Fruit fly (Drosophila melanogaster) whole organism, embryonic: ENCODE results near the gene Spt7.

Experiments
- CG10565 ChIP-seq: fragments of 200-800 bp; sonication (Bioruptor generic); optimal IDR thresholded peaks from 3 replicates; lab custom pipeline; 2016; ENCODE audit warnings: missing biosample characterization, mild to moderate bottlenecking, missing genetic modification characterization
- CG11247 ChIP-seq: fragments of 200-800 bp; sonication (Bioruptor generic); IDR thresholded peaks from 2 replicates; pipeline ENCODE4 v1.3.6; 2022; ENCODE audit warnings: missing biosample characterization, missing genetic modification characterization
- CG11695 ChIP-seq: fragments of 200-800 bp; sonication (Bioruptor generic); IDR thresholded peaks from 3 replicates; pipeline ENCODE4 v1.3.6; 2022; ENCODE audit warnings: missing biosample characterization, missing genetic modification characterization
- CG15601 ChIP-seq: fragments of 200-800 bp; sonication (Bioruptor generic); optimal IDR thresholded peaks from 3 replicates; lab custom pipeline; 2019; ENCODE audit warnings: missing biosample characterization, mild to moderate bottlenecking, missing genetic modification characterization, moderate library complexity
- CG17361 ChIP-seq: fragments of 200-800 bp; sonication (Bioruptor generic); IDR thresholded peaks from 3 replicates; pipeline ENCODE4 v1.3.6; 2022; ENCODE audit warnings: missing biosample characterization, missing genetic modification characterization
- CG17568 ChIP-seq: fragments of 200-800 bp; sonication (Bioruptor generic); optimal IDR thresholded peaks from 2 replicates; lab custom pipeline; 2018; ENCODE audit warnings: missing biosample characterization, mild to moderate bottlenecking, missing genetic modification characterization, moderate library complexity
- CG17829 ChIP-seq: fragments of 200-800 bp; optimal IDR thresholded peaks from 2 replicates; lab custom pipeline; 2019; ENCODE audit warnings: missing biosample characterization, mild to moderate bottlenecking, missing genetic modification characterization, moderate library complexity
- CG18262 ChIP-seq: fragments of 200-800 bp; optimal IDR thresholded peaks from 3 replicates; lab custom pipeline; 2019; ENCODE audit warnings: missing biosample characterization, mild to moderate bottlenecking, missing genetic modification characterization, moderate library complexity
- CG2199 ChIP-seq: fragments of 200-800 bp; sonication (Bioruptor generic); IDR thresholded peaks from 3 replicates; pipeline ENCODE4 v1.3.6; 2022; ENCODE audit warnings: missing biosample characterization, missing genetic modification characterization
- CG43689 ChIP-seq: fragments of 200-800 bp; sonication (Bioruptor generic); IDR thresholded peaks from 2 replicates; pipeline ENCODE4 v1.3.6; 2022; ENCODE audit warnings: missing biosample characterization, missing genetic modification characterization
- CG4707 ChIP-seq: fragments of 200-800 bp; sonication (Bioruptor generic); optimal IDR thresholded peaks from 2 replicates; lab custom pipeline; 2018; ENCODE audit warnings: missing biosample characterization, mild to moderate bottlenecking, missing genetic modification characterization, moderate library complexity
- CG4730 ChIP-seq: fragments of 200-800 bp; sonication (Bioruptor generic); IDR thresholded peaks from 2 replicates; pipeline ENCODE4 v1.3.6; 2022; ENCODE audit warnings: missing biosample characterization, missing genetic modification characterization
- CG5245 ChIP-seq: fragments of 200-800 bp; sonication (Bioruptor generic); optimal IDR thresholded peaks from 3 replicates; lab custom pipeline; 2016; ENCODE audit warnings: missing biosample characterization, missing genetic modification characterization
- CG8089 ChIP-seq: fragments of 200-800 bp; sonication (Bioruptor generic); optimal IDR thresholded peaks from 3 replicates; lab custom pipeline; 2016; ENCODE audit warnings: missing biosample characterization, missing genetic modification characterization
- CG8281 ChIP-seq: fragments of 200-800 bp; sonication (Bioruptor generic); optimal IDR thresholded peaks from 2 replicates; lab custom pipeline; 2018; ENCODE audit warnings: missing biosample characterization, mild to moderate bottlenecking, missing genetic modification characterization, moderate library complexity
- CG8359 ChIP-seq: fragments of 200-800 bp; sonication (Bioruptor generic); optimal IDR thresholded peaks from 2 replicates; lab custom pipeline; 2017; ENCODE audit warnings: missing biosample characterization, mild to moderate bottlenecking, missing genetic modification characterization, borderline replicate concordance
- CTCF ChIP-seq: fragments of 200-800 bp; sonication (Bioruptor generic); optimal IDR thresholded peaks from 2 replicates; lab custom pipeline; 2017; ENCODE audit warnings: missing biosample characterization, mild to moderate bottlenecking, missing genetic modification characterization, moderate library complexity
- D19A ChIP-seq: fragments of 200-800 bp; optimal IDR thresholded peaks from 3 replicates; lab custom pipeline; 2019; ENCODE audit warnings: missing biosample characterization, mild to moderate bottlenecking, missing genetic modification characterization, moderate library complexity
- Doc2 ChIP-seq: fragments of 200-800 bp; sonication (Bioruptor generic); IDR thresholded peaks from 2 replicates; pipeline ENCODE4 v1.3.6; 2022; ENCODE audit warnings: missing biosample characterization, missing genetic modification characterization
- Elba2 ChIP-seq: fragments of 200-800 bp; sonication (Bioruptor generic); optimal IDR thresholded peaks from 3 replicates; lab custom pipeline; 2016; ENCODE audit warnings: missing biosample characterization, missing genetic modification characterization
- HLHmδ ChIP-seq: fragments of 200-800 bp; sonication (Bioruptor generic); optimal IDR thresholded peaks from 2 replicates; lab custom pipeline; 2018; ENCODE audit warnings: missing biosample characterization, mild to moderate bottlenecking, missing genetic modification characterization, moderate library complexity
- NfI ChIP-seq: fragments of 200-800 bp; sonication (Bioruptor generic); optimal IDR thresholded peaks from 3 replicates; lab custom pipeline; 2018; ENCODE audit warnings: missing biosample characterization, mild to moderate bottlenecking, missing genetic modification characterization, moderate library complexity
- Poxn ChIP-seq: fragments of 200-800 bp; sonication (Bioruptor generic); IDR thresholded peaks from 2 replicates; pipeline ENCODE4 v1.3.6; 2022; ENCODE audit warnings: missing biosample characterization, missing genetic modification characterization
- Ravus ChIP-seq: fragments of 200-800 bp; sonication (Bioruptor generic); IDR thresholded peaks from 2 replicates; pipeline ENCODE4 v1.3.6; 2022; ENCODE audit warnings: missing biosample characterization, missing genetic modification characterization
- Sry-β ChIP-seq: fragments of 200-800 bp; sonication (Bioruptor generic); optimal IDR thresholded peaks from 2 replicates; lab custom pipeline; 2018; ENCODE audit warnings: missing biosample characterization, mild to moderate bottlenecking, missing genetic modification characterization, moderate library complexity
- Stat92E ChIP-seq, 3 experiments: fragments of >200 bp in 2 of 3; fragments of 200-800 bp in 1 of 3; sonication (Bioruptor generic) in 1 of 3; optimal IDR thresholded peaks; 2 replicates each; lab custom pipeline; 2017 to 2019; ENCODE audit warnings: missing biosample characterization in 3 of 3, missing genetic modification characterization in 3 of 3, mild to moderate bottlenecking in 1 of 3, moderate library complexity in 1 of 3
- Taf1 ChIP-seq: fragments of 200-800 bp; sonication (Bioruptor generic); IDR thresholded peaks from 2 replicates; pipeline ENCODE4 v1.3.6; 2022; ENCODE audit warnings: missing biosample characterization, missing genetic modification characterization
- ab ChIP-seq: fragments of 200-800 bp; sonication (Bioruptor generic); optimal IDR thresholded peaks from 2 replicates; lab custom pipeline; 2016; ENCODE audit warnings: missing biosample characterization, missing genetic modification characterization
- bab2 ChIP-seq: fragments of 200-800 bp; sonication (Bioruptor generic); optimal IDR thresholded peaks from 2 replicates; lab custom pipeline; 2016; ENCODE audit warnings: missing biosample characterization, missing genetic modification characterization
- bowl ChIP-seq: fragments of 200-800 bp; sonication (Bioruptor generic); IDR thresholded peaks from 2 replicates; pipeline ENCODE4 v1.3.6; 2022; ENCODE audit warnings: missing biosample characterization, missing genetic modification characterization
- bsh ChIP-seq, 2 experiments: fragments of 200-800 bp; sonication (Bioruptor generic); optimal IDR thresholded peaks; 2 replicates each; lab custom pipeline; 2017 to 2018; ENCODE audit warnings: mild to moderate bottlenecking in 2 of 2, missing biosample characterization in 2 of 2, missing genetic modification characterization in 2 of 2, moderate library complexity in 1 of 2
- cato ChIP-seq: fragments of 200-800 bp; sonication (Bioruptor generic); optimal IDR thresholded peaks from 2 replicates; lab custom pipeline; 2016; ENCODE audit warnings: missing biosample characterization, missing genetic modification characterization, borderline replicate concordance
- chinmo ChIP-seq: fragments of 200-800 bp; sonication (Bioruptor generic); IDR thresholded peaks from 4 replicates; pipeline ENCODE4 v1.3.6; 2022; ENCODE audit warnings: missing biosample characterization, missing genetic modification characterization; ENCODE audit not compliant: partially characterized antibody
- chm ChIP-seq: fragments of 200-800 bp; sonication (Bioruptor generic); IDR thresholded peaks from 2 replicates; pipeline ENCODE4 v1.3.6; 2022; ENCODE audit warnings: missing biosample characterization, missing genetic modification characterization
- disco-r ChIP-seq: fragments of 200-800 bp; sonication (Bioruptor generic); optimal IDR thresholded peaks from 2 replicates; lab custom pipeline; 2016; ENCODE audit warnings: missing biosample characterization, missing genetic modification characterization
- fd102C ChIP-seq: fragments of 200-800 bp; sonication (Bioruptor generic); optimal IDR thresholded peaks from 2 replicates; lab custom pipeline; 2018; ENCODE audit warnings: missing biosample characterization, mild to moderate bottlenecking, missing genetic modification characterization, moderate library complexity
- fd96Cb ChIP-seq: fragments of 200-800 bp; sonication (Bioruptor generic); optimal IDR thresholded peaks from 2 replicates; lab custom pipeline; 2018; ENCODE audit warnings: missing biosample characterization, mild to moderate bottlenecking, missing genetic modification characterization, moderate library complexity
- hth ChIP-seq: fragments of >200 bp; optimal IDR thresholded peaks from 2 replicates; lab custom pipeline; 2017; ENCODE audit warnings: inconsistent platforms
- jigr1 ChIP-seq: fragments of 200-800 bp; sonication (Bioruptor generic); IDR thresholded peaks from 3 replicates; pipeline ENCODE4 v1.3.6; 2022; ENCODE audit warnings: missing biosample characterization, missing genetic modification characterization
- lov ChIP-seq, 2 experiments: fragments of 200-800 bp in 1 of 2; fragments of >200 bp in 1 of 2; sonication (Bioruptor generic) in 1 of 2; IDR thresholded peaks in 1 of 2; optimal IDR thresholded peaks in 1 of 2; 2 replicates in 1 of 2; 3 replicates in 1 of 2; pipeline versions ENCODE4 v1.3.6 to Lab custom; 2017 to 2022; ENCODE audit warnings: missing biosample characterization in 1 of 2, missing genetic modification characterization in 1 of 2
- mld ChIP-seq: fragments of 200-800 bp; sonication (Bioruptor generic); IDR thresholded peaks from 3 replicates; pipeline ENCODE4 v1.3.6; 2022; ENCODE audit warnings: missing biosample characterization, missing genetic modification characterization; ENCODE audit not compliant: partially characterized antibody
- onecut ChIP-seq: fragments of 200-800 bp; sonication (Bioruptor generic); IDR thresholded peaks from 2 replicates; pipeline ENCODE4 v1.3.6; 2022; ENCODE audit warnings: missing biosample characterization, missing genetic modification characterization
- phol ChIP-seq: fragments of 200-800 bp; sonication (Bioruptor generic); optimal IDR thresholded peaks from 3 replicates; lab custom pipeline; 2018; ENCODE audit warnings: missing biosample characterization, mild to moderate bottlenecking, missing genetic modification characterization, moderate library complexity
- repo ChIP-seq: fragments of 200-800 bp; sonication (Bioruptor generic); optimal IDR thresholded peaks from 2 replicates; lab custom pipeline; 2016; ENCODE audit warnings: missing biosample characterization, missing genetic modification characterization
- shn ChIP-seq: fragments of 200-800 bp; sonication (Bioruptor generic); optimal IDR thresholded peaks from 3 replicates; lab custom pipeline; 2016; ENCODE audit warnings: missing biosample characterization, missing genetic modification characterization
- slou ChIP-seq: fragments of 200-800 bp; sonication (Bioruptor generic); optimal IDR thresholded peaks from 3 replicates; lab custom pipeline; 2016; ENCODE audit warnings: missing biosample characterization, missing genetic modification characterization
- tio ChIP-seq: fragments of 200-800 bp; sonication (Bioruptor generic); optimal IDR thresholded peaks from 2 replicates; lab custom pipeline; 2017; ENCODE audit warnings: missing biosample characterization, missing genetic modification characterization, inconsistent platforms
- ttk ChIP-seq: fragments of 200-800 bp; sonication (Bioruptor generic); IDR thresholded peaks from 2 replicates; pipeline ENCODE4 v2.1.2; 2022; ENCODE audit warnings: missing biosample characterization, missing genetic modification characterization
- vfl ChIP-seq: fragments of 200-800 bp; sonication (Bioruptor generic); optimal IDR thresholded peaks from 2 replicates; lab custom pipeline; 2016; ENCODE audit warnings: missing biosample characterization, missing genetic modification characterization

The Spt7 gene

DNA sequence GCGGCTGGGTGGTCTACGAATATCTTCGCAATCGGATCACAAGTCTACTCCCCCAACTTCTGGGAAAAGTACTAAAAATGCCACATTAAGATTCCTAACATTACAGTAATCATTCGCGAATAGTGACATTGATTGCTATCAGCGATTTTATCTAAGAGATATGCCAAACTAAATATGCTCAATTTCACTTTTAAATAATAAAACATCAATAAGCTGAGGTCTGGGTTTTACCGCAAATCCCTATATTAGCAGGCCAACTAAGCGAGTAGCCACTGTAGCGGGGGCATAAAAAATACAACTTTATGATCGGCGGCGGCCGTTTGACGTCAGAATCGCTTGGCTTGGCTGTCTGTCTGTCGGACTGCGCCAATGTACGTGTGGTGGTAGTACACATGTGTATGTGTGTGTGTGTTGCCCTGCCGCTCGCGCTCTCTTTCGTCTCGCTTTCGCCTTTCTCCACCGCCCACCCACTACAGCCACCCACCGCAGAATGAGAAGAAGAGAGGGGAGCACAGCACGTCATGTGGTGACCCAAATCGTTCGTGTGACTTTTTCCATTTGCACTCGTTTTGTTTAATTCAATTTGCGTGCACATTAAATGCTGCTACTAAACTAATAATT lies 30.1 kb downstream of the Spt7 start (continued):
- peak; percentile 70 for TF ChIP-seq CG8359 (GFP tag; lab: Kevin White, UChicago)
- peak; percentile 96 for TF ChIP-seq CG11247
- no peak for TF ChIP-seq CG2199
- TF ChIP-seq Taf1, result peak; percentile 93
- TF ChIP-seq shn (GFP tag; lab: Kevin White, UChicago), result peak; percentile 89
- TF ChIP-seq repo, result peak; percentile 78
- peak; percentile 94 for TF ChIP-seq CG43689 (GFP tag; lab: Robert Waterston, UW)
- TF ChIP-seq CG17568 (GFP tag; lab: Kevin White, UChicago), result peak; percentile 91
- TF ChIP-seq CTCF, result peak; percentile 66
- TF ChIP-seq bowl, result peak; percentile 86
- TF ChIP-seq Doc2, result peak; percentile 70; the same call in 1 of the 2 replicates
- TF ChIP-seq slou, result peak; percentile 89
- TF ChIP-seq CG17361 (GFP tag; lab: Robert Waterston, UW), result peak; percentile 95
- TF ChIP-seq Poxn, result peak; percentile 87
- TF ChIP-seq fd96Cb, result peak; percentile 90
- peak; percentile 56 to 97 for TF ChIP-seq bsh (GFP tag; optimal IDR thresholded peaks at IDR 0.05; lab: Kevin White, UChicago)
- peak; percentile 97 for TF ChIP-seq NfI
- TF ChIP-seq disco-r (GFP tag; lab: Kevin White, UChicago), result peak; percentile 93
- peak; percentile 14 for TF ChIP-seq CG10565 (GFP tag; lab: Kevin White, UChicago)
- TF ChIP-seq Stat92E (GFP tag; optimal IDR thresholded peaks at IDR 0.05; lab: Kevin White, UChicago), result peak in 1 of 3 experiments; percentile 84
- TF ChIP-seq vfl, result peak; percentile 93
- TF ChIP-seq CG15601, result peak; percentile 92
- peak; percentile 51 for TF ChIP-seq cato (GFP tag; lab: Kevin White, UChicago)
- TF ChIP-seq phol (tag; lab: Kevin White, UChicago), result peak; percentile 88
- TF ChIP-seq Ravus (GFP tag; lab: Robert Waterston, UW), result peak; percentile 85
- peak; percentile 94 for TF ChIP-seq ttk (GFP tag; lab: Robert Waterston, UW)
- TF ChIP-seq chm (GFP tag; lab: Robert Waterston, UW), result peak; percentile 90; the same call in 1 of the 2 replicates
- peak; percentile 85 for TF ChIP-seq CG5245
- peak; percentile 84 for TF ChIP-seq CG8089
- peak; percentile 93 for TF ChIP-seq CG11695 (GFP tag; lab: Robert Waterston, UW)
- TF ChIP-seq CG4730 (GFP tag; lab: Robert Waterston, UW), result peak; percentile 94
- peak; percentile 82 for TF ChIP-seq D19A (tag; lab: Kevin White, UChicago)
- TF ChIP-seq jigr1 (GFP tag; lab: Robert Waterston, UW), result peak; percentile 91
- peak; percentile 11 for TF ChIP-seq HLHmδ (GFP tag; lab: Kevin White, UChicago)
- TF ChIP-seq ab (GFP tag; lab: Kevin White, UChicago), result peak; percentile 92
- TF ChIP-seq fd102C (GFP tag; lab: Kevin White, UChicago), result no peak
- TF ChIP-seq CG17829 (tag; lab: Kevin White, UChicago), result peak; percentile 94
- no peak for TF ChIP-seq mld (GFP tag; lab: Robert Waterston, UW)
- TF ChIP-seq lov (optimal IDR thresholded peaks at IDR 0.05; lab: Kevin White, UChicago), result no peak
- TF ChIP-seq lov (GFP tag; IDR thresholded peaks at IDR 0.05; lab: Robert Waterston, UW), result peak; percentile 92
- TF ChIP-seq CG8281 (tag; lab: Kevin White, UChicago), result peak; percentile 85
- peak; percentile 96 for TF ChIP-seq bab2
- TF ChIP-seq tio (GFP tag; lab: Kevin White, UChicago), result peak; percentile 92
- 0 out of 4 replicates have a peak, but pooled peaks have one; percentile 30 for TF ChIP-seq chinmo (GFP tag; lab: Robert Waterston, UW)
- peak; percentile 90 for TF ChIP-seq CG18262 (tag; lab: Kevin White, UChicago)
- TF ChIP-seq onecut (GFP tag; lab: Robert Waterston, UW), result peak; percentile 91
- no peak for TF ChIP-seq Elba2 (GFP tag; lab: Kevin White, UChicago)
- peak; percentile 90 for TF ChIP-seq CG4707 (GFP tag; lab: Kevin White, UChicago)
- peak; percentile 14 for TF ChIP-seq Sry-β (GFP tag; lab: Kevin White, UChicago)
- TF ChIP-seq hth (lab: Kevin White, UChicago), result no peak
